Worm (Caenorhabditis elegans) whole organism, L4 larva: ENCODE results near the gene M05D6.5.

Source experiments
- F49E8.2 ChIP-seq: sonication (generic microtip); optimal IDR thresholded peaks from 2 replicates; lab custom pipeline; 2016; ENCODE audit warnings: missing compliant biosample characterization, mild to moderate bottlenecking, missing genetic modification characterization, borderline replicate concordance
- T20F7.1 ChIP-seq: fragments of 200-800 bp; sonication (Bioruptor generic); optimal IDR thresholded peaks from 2 replicates; lab custom pipeline; 2018; ENCODE audit warnings: mild to moderate bottlenecking, missing genetic modification characterization, missing compliant biosample characterization
- ZK337.2 ChIP-seq: fragments of 200-800 bp; sonication (Bioruptor generic); IDR thresholded peaks from 2 replicates; pipeline ENCODE4 v1.3.6; 2022; ENCODE audit warnings: missing genetic modification reagents, missing genetic modification characterization, missing compliant biosample characterization
- aha-1 ChIP-seq: fragments of 150-350 bp; peaks from one replicate; lab custom pipeline; 2014; ENCODE audit warnings: missing biosample characterization, missing genetic modification characterization
- ceh-44 ChIP-seq: fragments of 200-800 bp; sonication (Bioruptor generic); IDR thresholded peaks from 2 replicates; pipeline ENCODE4 v1.3.6; 2022; ENCODE audit warnings: missing genetic modification reagents, missing genetic modification characterization, missing compliant biosample characterization
- ceh-62 ChIP-seq: sonication (generic microtip); optimal IDR thresholded peaks from 2 replicates; lab custom pipeline; 2017; ENCODE audit warnings: missing biosample characterization, missing genetic modification characterization
- cey-2 ChIP-seq: sonication (generic microtip); optimal IDR thresholded peaks from 3 replicates; lab custom pipeline; 2017; ENCODE audit warnings: missing genetic modification characterization, mild to moderate bottlenecking, missing compliant biosample characterization, antibody characterized with exemption, borderline replicate concordance; ENCODE audit not compliant: insufficient read depth
- daf-16 ChIP-seq, 3 experiments: sonication (generic microtip); optimal IDR thresholded peaks; 2 replicates each; lab custom pipeline; 2016 to 2017; ENCODE audit warnings: missing genetic modification characterization in 3 of 3, missing genetic modification reagents in 3 of 3, mild to moderate bottlenecking in 2 of 3, missing compliant biosample characterization in 2 of 3, missing biosample characterization in 1 of 3, moderate library complexity in 1 of 3
- fkh-10 ChIP-seq: fragments of 150-350 bp; optimal IDR thresholded peaks from 2 replicates; lab custom pipeline; 2014; ENCODE audit warnings: missing biosample characterization, missing genetic modification reagents, missing genetic modification characterization
- gei-8 ChIP-seq: fragments of 200-800 bp; sonication (Bioruptor generic); optimal IDR thresholded peaks from 2 replicates; lab custom pipeline; 2018; ENCODE audit warnings: mild to moderate bottlenecking, missing genetic modification characterization, missing compliant biosample characterization
- hif-1 ChIP-seq, 2 experiments: sonication (generic microtip); optimal IDR thresholded peaks; 2 replicates each; lab custom pipeline; 2016 to 2017; ENCODE audit warnings: missing compliant biosample characterization in 2 of 2, missing genetic modification characterization in 2 of 2, missing genetic modification reagents in 2 of 2, missing genotype in 2 of 2, mild to moderate bottlenecking in 1 of 2
- hlh-11 ChIP-seq: fragments of 200-800 bp; sonication (Bioruptor generic); optimal IDR thresholded peaks from 2 replicates; lab custom pipeline; 2018; ENCODE audit warnings: mild to moderate bottlenecking, missing genetic modification characterization, missing compliant biosample characterization
- hlh-30 ChIP-seq: sonication (generic microtip); optimal IDR thresholded peaks from 2 replicates; lab custom pipeline; 2017; ENCODE audit warnings: antibody characterized with exemption, mild to moderate bottlenecking, missing genetic modification characterization, missing compliant biosample characterization; ENCODE audit not compliant: insufficient read depth
- hmg-1.1 ChIP-seq: fragments of 200-800 bp; sonication (Bioruptor generic); IDR thresholded peaks from 2 replicates; pipeline ENCODE4 v1.3.6; 2022; ENCODE audit warnings: missing genetic modification reagents, missing genetic modification characterization, missing compliant biosample characterization
- lin-1 ChIP-seq: fragments of 200-800 bp; sonication (Bioruptor generic); IDR thresholded peaks from 2 replicates; pipeline ENCODE4 v1.3.6; 2022; ENCODE audit warnings: missing genetic modification reagents, missing genetic modification characterization, missing compliant biosample characterization
- lin-13 ChIP-seq: fragments of 150-350 bp; optimal IDR thresholded peaks from 2 replicates; lab custom pipeline; 2014; ENCODE audit warnings: missing biosample characterization, missing genetic modification reagents, missing genetic modification characterization
- lin-15B ChIP-seq: fragments of 150-350 bp; sonication (generic microtip); optimal IDR thresholded peaks from 3 replicates; lab custom pipeline; 2014; ENCODE audit warnings: missing biosample characterization, missing genetic modification characterization
- lin-29 ChIP-seq: fragments of 200-800 bp; sonication (Bioruptor generic); IDR thresholded peaks from 2 replicates; pipeline ENCODE4 v1.3.6; 2022; ENCODE audit warnings: missing genetic modification reagents, missing genetic modification characterization, missing compliant biosample characterization
- lin-38 ChIP-seq: fragments of 200-800 bp; sonication (Bioruptor generic); IDR thresholded peaks from 2 replicates; pipeline ENCODE4 v1.3.6; 2022; ENCODE audit warnings: missing genetic modification reagents, missing genetic modification characterization, missing compliant biosample characterization
- madf-9 ChIP-seq: fragments of 200-800 bp; sonication (Bioruptor generic); conservative IDR thresholded peaks from 2 replicates; pipeline ENCODE4 v1.3.6; 2022; ENCODE audit warnings: missing genetic modification reagents, missing genetic modification characterization, missing compliant biosample characterization
- mdl-1 ChIP-seq, 2 experiments: fragments of 150-350 bp in 1 of 2; sonication (generic microtip) in 1 of 2; optimal IDR thresholded peaks; 2 replicates each; lab custom pipeline; 2014 to 2017; ENCODE audit warnings: missing biosample characterization in 2 of 2, missing genetic modification characterization in 2 of 2
- mdt-29 ChIP-seq: fragments of 200-800 bp; sonication (Bioruptor generic); IDR thresholded peaks from 2 replicates; pipeline ENCODE4 v1.3.6; 2022; ENCODE audit warnings: missing genetic modification reagents, missing genetic modification characterization, missing compliant biosample characterization
- mxl-3 ChIP-seq: fragments of 200-800 bp; sonication (Bioruptor generic); optimal IDR thresholded peaks from 2 replicates; lab custom pipeline; 2018; ENCODE audit warnings: mild to moderate bottlenecking, missing genetic modification characterization, missing compliant biosample characterization
- nhr-102 ChIP-seq: sonication (generic microtip); optimal IDR thresholded peaks from 2 replicates; lab custom pipeline; 2016; ENCODE audit warnings: mild to moderate bottlenecking, missing genetic modification characterization, moderate library complexity, missing compliant biosample characterization
- nhr-11 ChIP-seq: fragments of 150-350 bp; optimal IDR thresholded peaks from 2 replicates; lab custom pipeline; 2014; ENCODE audit warnings: missing biosample characterization, missing genetic modification characterization
- nhr-76 ChIP-seq: fragments of 150-350 bp; optimal IDR thresholded peaks from 2 replicates; lab custom pipeline; 2014; ENCODE audit warnings: missing biosample characterization, missing genetic modification characterization
- saeg-2 ChIP-seq: fragments of 200-800 bp; sonication (Bioruptor generic); IDR thresholded peaks from 2 replicates; pipeline ENCODE4 v1.3.6; 2022; ENCODE audit warnings: missing genetic modification reagents, missing genetic modification characterization, missing compliant biosample characterization
- spr-3 ChIP-seq: fragments of 200-800 bp; sonication (Bioruptor generic); optimal IDR thresholded peaks from 2 replicates; lab custom pipeline; 2018; ENCODE audit warnings: mild to moderate bottlenecking, missing genetic modification characterization, missing compliant biosample characterization
- tra-1 ChIP-seq: fragments of 200-800 bp; sonication (Bioruptor generic); IDR thresholded peaks from 2 replicates; pipeline ENCODE4 v1.3.6; 2022; ENCODE audit warnings: missing genetic modification reagents, missing genetic modification characterization, missing compliant biosample characterization
- unc-130 ChIP-seq: sonication (generic microtip); optimal IDR thresholded peaks from 2 replicates; lab custom pipeline; 2016; ENCODE audit warnings: missing genetic modification reagents, missing genetic modification characterization, missing compliant biosample characterization
- unc-62 ChIP-seq, 3 experiments: fragments of 150-350 bp in 1 of 3; sonication (generic microtip); optimal IDR thresholded peaks in 2 of 3; peaks in 1 of 3; 1 replicate in 1 of 3; 2 replicates in 2 of 3; lab custom pipeline; 2014 to 2017; ENCODE audit warnings: missing biosample characterization in 3 of 3, missing genetic modification characterization in 3 of 3, missing genetic modification reagents in 3 of 3, missing genotype in 1 of 3
- vab-7 ChIP-seq: fragments of 200-800 bp; sonication (Bioruptor generic); IDR thresholded peaks from 2 replicates; pipeline ENCODE4 v1.3.6; 2022; ENCODE audit warnings: missing genetic modification reagents, missing genetic modification characterization, missing compliant biosample characterization
- zfp-2 ChIP-seq: sonication (generic microtip); optimal IDR thresholded peaks from 2 replicates; lab custom pipeline; 2016; ENCODE audit warnings: mild to moderate bottlenecking, missing genetic modification characterization, missing compliant biosample characterization
- zfp-3 ChIP-seq: fragments of 200-800 bp; sonication (Bioruptor generic); conservative IDR thresholded peaks from 2 replicates; pipeline ENCODE4 v1.3.6; 2022; ENCODE audit warnings: missing genetic modification reagents, missing genetic modification characterization, missing compliant biosample characterization
- zip-11 ChIP-seq: fragments of 200-800 bp; sonication (Bioruptor generic); IDR thresholded peaks from 2 replicates; pipeline ENCODE4 v1.3.6; 2022; ENCODE audit warnings: missing genetic modification characterization, missing compliant biosample characterization
- zip-2 ChIP-seq: fragments of 150-350 bp; optimal IDR thresholded peaks from 2 replicates; lab custom pipeline; 2014; ENCODE audit warnings: missing biosample characterization, missing genetic modification characterization

Gene M05D6.5

DNA sequence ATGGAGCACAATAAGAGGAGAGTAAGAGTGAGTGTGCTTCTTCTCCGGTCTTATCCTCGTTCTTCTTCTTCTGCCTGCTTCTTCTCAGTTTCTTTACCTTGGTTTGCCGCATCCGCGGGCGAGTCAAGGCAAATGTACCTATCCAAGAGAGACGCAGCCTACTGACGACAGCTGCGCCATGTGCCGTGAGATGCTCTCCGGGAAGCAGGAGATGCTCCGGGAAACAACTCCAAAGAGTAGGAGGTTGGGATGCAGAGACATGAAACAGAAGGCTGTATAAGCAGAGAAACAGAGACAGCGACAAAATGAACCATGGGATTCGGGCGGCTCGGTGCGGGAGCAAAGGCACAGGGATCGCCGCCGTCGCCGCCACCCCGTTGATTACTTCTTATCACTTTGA is 17.0 kb upstream of the M05D6.5 start:
- TF ChIP-seq daf-16 (GFP tag; optimal IDR thresholded peaks at IDR 0.05; lab: Kevin White, UChicago) = peak in 1 of 2 experiments; percentile 37
- TF ChIP-seq daf-16 (tag; optimal IDR thresholded peaks at IDR 0.05; lab: Kevin White, UChicago) = no peak
- TF ChIP-seq lin-29 (GFP tag; lab: Robert Waterston, UW) = no peak
- no peak for TF ChIP-seq T20F7.1 (GFP tag; lab: Kevin White, UChicago)
- no peak for TF ChIP-seq fkh-10 (GFP tag; lab: Kevin White, UChicago)
- 0 out of 2 replicates have a peak, but pooled peaks have one; percentile 32 for TF ChIP-seq hmg-1.1
- peak in 1 of 2 experiments; percentile 34 for TF ChIP-seq hif-1 (tag; optimal IDR thresholded peaks at IDR 0.05; lab: Kevin White, UChicago)
- TF ChIP-seq nhr-76 = no peak
- no peak for TF ChIP-seq lin-15B (tag; lab: Kevin White, UChicago)
- TF ChIP-seq hlh-11 (tag; lab: Kevin White, UChicago) = peak; percentile 51
- TF ChIP-seq zfp-3 (GFP tag; lab: Robert Waterston, UW) = no peak
- TF ChIP-seq unc-62 (GFP tag; optimal IDR thresholded peaks at IDR 0.05 in 1 of 2; lab: Kevin White, UChicago) = peak in 1 of 2 experiments; percentile 72
- no peak for TF ChIP-seq unc-62 (tag; optimal IDR thresholded peaks at IDR 0.05; lab: Kevin White, UChicago)
- no peak for TF ChIP-seq lin-13 (GFP tag; lab: Kevin White, UChicago)
- no peak for TF ChIP-seq tra-1 (GFP tag; lab: Robert Waterston, UW)
- TF ChIP-seq ceh-44 = no peak
- TF ChIP-seq lin-38 (GFP tag; lab: Robert Waterston, UW) = 0 out of 2 replicates have a peak, but pooled peaks have one; percentile 9
- no peak for TF ChIP-seq ZK337.2
- no peak for TF ChIP-seq gei-8 (GFP tag; lab: Kevin White, UChicago)
- TF ChIP-seq zip-2 (tag; lab: Kevin White, UChicago) = no peak
- TF ChIP-seq spr-3 = no peak
- no peak for TF ChIP-seq vab-7 (GFP tag; lab: Robert Waterston, UW)
- peak; percentile 40 for TF ChIP-seq nhr-11 (tag; lab: Kevin White, UChicago)
- no peak for TF ChIP-seq saeg-2 (GFP tag; lab: Robert Waterston, UW)

DNA sequence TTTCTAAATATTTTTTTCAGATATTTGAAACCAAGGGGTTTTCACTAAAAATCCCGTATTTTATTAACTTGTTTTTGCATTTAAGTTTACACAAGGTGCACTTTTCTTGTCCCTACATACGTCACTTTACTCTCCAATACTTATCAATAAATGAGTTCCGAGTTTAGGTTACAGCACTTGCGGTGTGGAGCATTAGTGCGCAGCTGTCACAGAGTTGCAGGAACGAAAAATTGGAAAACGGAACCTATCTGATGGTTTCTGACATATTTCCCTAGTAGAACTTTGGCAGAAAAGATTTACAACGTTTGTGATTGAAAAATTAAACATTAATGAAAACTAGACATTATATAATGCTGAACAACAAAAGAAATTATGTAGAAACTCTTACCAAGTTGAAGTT is 16.2 kb upstream of the M05D6.5 start:
- TF ChIP-seq hmg-1.1 (no peak), zfp-3 (GFP tag; lab: Robert Waterston, UW) (no peak), zfp-2 (tag; lab: Kevin White, UChicago) (no peak), madf-9 (GFP tag; lab: Robert Waterston, UW) (no peak), aha-1 (tag; lab: Kevin White, UChicago) (peak; percentile 86), hlh-30 (tag; lab: Kevin White, UChicago) (no peak), ceh-62 (tag; lab: Kevin White, UChicago) (no peak), nhr-76 (no peak)

DNA sequence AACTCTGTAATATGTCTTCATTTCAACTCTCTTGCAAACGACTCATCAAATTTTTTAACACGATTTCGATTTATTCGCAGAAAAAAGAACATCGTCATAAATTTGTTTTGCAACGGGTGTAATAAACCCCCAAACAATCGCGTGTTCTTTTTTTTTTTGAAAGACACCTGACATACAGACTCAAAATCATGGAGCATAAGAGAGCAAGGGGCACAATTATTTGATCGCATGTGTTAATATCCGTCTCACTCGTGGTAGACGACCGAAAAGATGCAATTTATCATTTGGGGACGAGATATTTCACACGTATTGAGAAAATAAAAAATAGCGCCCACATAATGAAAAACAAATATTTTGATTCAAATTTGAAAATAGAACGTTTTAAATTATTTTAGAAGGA is 14.2 kb upstream of the M05D6.5 start:
- TF ChIP-seq hlh-11 (tag; lab: Kevin White, UChicago) (peak; percentile 29), unc-130 (GFP tag; lab: Kevin White, UChicago) (no peak), mxl-3 (GFP tag; lab: Kevin White, UChicago) (no peak), zip-11 (GFP tag; lab: Robert Waterston, UW) (no peak), nhr-102 (tag; lab: Kevin White, UChicago) (no peak), gei-8 (GFP tag; lab: Kevin White, UChicago) (no peak), hlh-30 (tag; lab: Kevin White, UChicago) (peak; percentile 45), daf-16 (GFP tag; optimal IDR thresholded peaks at IDR 0.05; lab: Kevin White, UChicago) (peak in 1 of 2 experiments; percentile 65), daf-16 (tag; optimal IDR thresholded peaks at IDR 0.05; lab: Kevin White, UChicago) (no peak), mdt-29 (no peak), mdl-1 (tag; optimal IDR thresholded peaks at IDR 0.05; lab: Kevin White, UChicago) (no peak), lin-1 (GFP tag; lab: Robert Waterston, UW) (no peak), hif-1 (tag; optimal IDR thresholded peaks at IDR 0.05; lab: Kevin White, UChicago) (peak in 1 of 2 experiments; percentile 0), cey-2 (tag; lab: Kevin White, UChicago) (no peak), F49E8.2 (tag; lab: Kevin White, UChicago) (no peak), madf-9 (GFP tag; lab: Robert Waterston, UW) (no peak)
